Worm (Caenorhabditis elegans) whole organism, mixed stage, embryonic: ENCODE measurements around the gene C45H4.21.

Experiments used
- bed-3 ChIP-seq: fragments of 200-800 bp; sonication (Bioruptor generic); optimal IDR thresholded peaks from 3 replicates; lab custom pipeline; 2018; ENCODE audit warnings: mild to moderate bottlenecking, missing genetic modification characterization, moderate library complexity, missing compliant biosample characterization
- elt-1 ChIP-seq: sonication (generic microtip); optimal IDR thresholded peaks from 2 replicates; lab custom pipeline; 2017; ENCODE audit warnings: missing genetic modification characterization, mild to moderate bottlenecking, missing compliant biosample characterization, antibody characterized with exemption, moderate library complexity, borderline replicate concordance; ENCODE audit not compliant: insufficient read depth
- snpc-4 ChIP-seq: fragments of 150-350 bp; optimal IDR thresholded peaks from 2 replicates; lab custom pipeline; 2014; ENCODE audit warnings: missing biosample characterization, missing genetic modification characterization

ce11 chrV:2099040-2099439 lies 50.3 kb downstream of the C45H4.21 start, which contains the start of gene F36F12.7:
- TF ChIP-seq snpc-4 (tag; lab: Kevin White, UChicago) (no peak), elt-1 (tag; lab: Kevin White, UChicago) (no peak), bed-3 (GFP tag; lab: Kevin White, UChicago) (no peak)
